Worm (Caenorhabditis elegans) whole organism, mixed stage, embryonic: ENCODE data around the gene fbxa-213.

Source experiments
- M03D4.4 ChIP-seq: sonication (generic microtip); optimal IDR thresholded peaks from 2 replicates; lab custom pipeline; 2017; ENCODE audit warnings: mild to moderate bottlenecking, missing genetic modification characterization, missing compliant biosample characterization
- bed-3 ChIP-seq: fragments of 200-800 bp; sonication (Bioruptor generic); optimal IDR thresholded peaks from 3 replicates; lab custom pipeline; 2018; ENCODE audit warnings: mild to moderate bottlenecking, missing genetic modification characterization, moderate library complexity, missing compliant biosample characterization
- blmp-1 ChIP-seq: fragments of 150-350 bp; optimal IDR thresholded peaks from 2 replicates; lab custom pipeline; 2014; ENCODE audit warnings: missing biosample characterization, missing genetic modification characterization
- ceh-43 ChIP-seq: fragments of 200-800 bp; sonication (Bioruptor generic); optimal IDR thresholded peaks from 2 replicates; lab custom pipeline; 2018; ENCODE audit warnings: mild to moderate bottlenecking, missing genetic modification characterization, moderate library complexity, missing compliant biosample characterization
- ceh-83 ChIP-seq: fragments of 200-800 bp; sonication (Bioruptor generic); optimal IDR thresholded peaks from 2 replicates; lab custom pipeline; 2018; ENCODE audit warnings: mild to moderate bottlenecking, missing genetic modification characterization, missing compliant biosample characterization
- ces-1 ChIP-seq: fragments of 150-350 bp; optimal IDR thresholded peaks from 2 replicates; lab custom pipeline; 2014; ENCODE audit warnings: missing biosample characterization, missing genetic modification reagents, missing genetic modification characterization
- cnd-1 ChIP-seq: fragments of 200-800 bp; sonication (Bioruptor generic); optimal IDR thresholded peaks from 2 replicates; lab custom pipeline; 2018; ENCODE audit warnings: mild to moderate bottlenecking, missing genetic modification characterization, missing compliant biosample characterization
- drap-1 ChIP-seq: fragments of 200-800 bp; sonication (Bioruptor generic); optimal IDR thresholded peaks from 3 replicates; lab custom pipeline; 2018; ENCODE audit warnings: mild to moderate bottlenecking, missing genetic modification characterization, missing compliant biosample characterization
- elt-1 ChIP-seq: sonication (generic microtip); optimal IDR thresholded peaks from 2 replicates; lab custom pipeline; 2017; ENCODE audit warnings: missing genetic modification characterization, mild to moderate bottlenecking, missing compliant biosample characterization, antibody characterized with exemption, moderate library complexity, borderline replicate concordance; ENCODE audit not compliant: insufficient read depth
- elt-3 ChIP-seq: fragments of 150-350 bp; optimal IDR thresholded peaks from 2 replicates; lab custom pipeline; 2014; ENCODE audit warnings: missing biosample characterization, missing genetic modification characterization
- flh-1 ChIP-seq: fragments of 200-800 bp; sonication (Bioruptor generic); optimal IDR thresholded peaks from 2 replicates; lab custom pipeline; 2018; ENCODE audit warnings: mild to moderate bottlenecking, missing genetic modification characterization, moderate library complexity, missing compliant biosample characterization
- ham-2 ChIP-seq: fragments of 200-800 bp; sonication (Bioruptor generic); optimal IDR thresholded peaks from 2 replicates; lab custom pipeline; 2018; ENCODE audit warnings: mild to moderate bottlenecking, missing genetic modification characterization, missing compliant biosample characterization
- hlh-1 ChIP-seq: fragments of 150-350 bp; optimal IDR thresholded peaks from 2 replicates; lab custom pipeline; 2014; ENCODE audit warnings: missing biosample characterization, missing genetic modification reagents, missing genetic modification characterization
- lin-13 ChIP-seq: fragments of 150-350 bp; optimal IDR thresholded peaks from 2 replicates; lab custom pipeline; 2014; ENCODE audit warnings: missing biosample characterization, missing genetic modification characterization
- lin-32 ChIP-seq: fragments of 200-800 bp; sonication (Bioruptor generic); optimal IDR thresholded peaks from 2 replicates; lab custom pipeline; 2018; ENCODE audit warnings: mild to moderate bottlenecking, missing genetic modification characterization, missing compliant biosample characterization
- lsy-2 ChIP-seq: fragments of 150-350 bp; optimal IDR thresholded peaks from 2 replicates; lab custom pipeline; 2014; ENCODE audit warnings: missing biosample characterization, missing genetic modification characterization
- mep-1 ChIP-seq: fragments of 150-350 bp; optimal IDR thresholded peaks from 2 replicates; lab custom pipeline; 2017; ENCODE audit warnings: missing biosample characterization, missing genetic modification reagents, missing genetic modification characterization, inconsistent platforms
- mls-2 ChIP-seq: sonication (generic microtip); optimal IDR thresholded peaks from 2 replicates; lab custom pipeline; 2016; ENCODE audit warnings: mild to moderate bottlenecking, missing genetic modification characterization, moderate library complexity, missing compliant biosample characterization
- nhr-12 ChIP-seq: fragments of 150-350 bp; optimal IDR thresholded peaks from 2 replicates; lab custom pipeline; 2014; ENCODE audit warnings: missing biosample characterization, missing genetic modification characterization
- nhr-2 ChIP-seq: fragments of 150-350 bp; optimal IDR thresholded peaks from 2 replicates; lab custom pipeline; 2014; ENCODE audit warnings: missing biosample characterization, missing genetic modification characterization
- nhr-237 ChIP-seq: fragments of 150-350 bp; optimal IDR thresholded peaks from 2 replicates; lab custom pipeline; 2014; ENCODE audit warnings: missing biosample characterization, missing genetic modification characterization
- nhr-28 ChIP-seq: fragments of 150-350 bp; optimal IDR thresholded peaks from 2 replicates; lab custom pipeline; 2014; ENCODE audit warnings: missing biosample characterization, missing genetic modification characterization
- nhr-76 ChIP-seq: sonication (generic microtip); optimal IDR thresholded peaks from 2 replicates; lab custom pipeline; 2017; ENCODE audit warnings: missing biosample characterization, missing genetic modification characterization
- pha-4 ChIP-seq: fragments of 150-350 bp; optimal IDR thresholded peaks from 2 replicates; lab custom pipeline; 2018; ENCODE audit warnings: missing biosample characterization, missing genetic modification reagents, missing genetic modification characterization
- sem-2 ChIP-seq: fragments of 200-800 bp; sonication (Bioruptor generic); optimal IDR thresholded peaks from 2 replicates; lab custom pipeline; 2018; ENCODE audit warnings: mild to moderate bottlenecking, missing genetic modification characterization, missing compliant biosample characterization
- snpc-4 ChIP-seq: fragments of 150-350 bp; optimal IDR thresholded peaks from 2 replicates; lab custom pipeline; 2014; ENCODE audit warnings: missing biosample characterization, missing genetic modification characterization
- sptf-1 ChIP-seq: sonication (generic microtip); optimal IDR thresholded peaks from 2 replicates; lab custom pipeline; 2017; ENCODE audit warnings: mild to moderate bottlenecking, missing genetic modification characterization, moderate library complexity, missing compliant biosample characterization
- tbx-8 ChIP-seq: fragments of 200-800 bp; sonication (Bioruptor generic); optimal IDR thresholded peaks from 2 replicates; lab custom pipeline; 2018; ENCODE audit warnings: mild to moderate bottlenecking, missing genetic modification characterization, moderate library complexity, missing compliant biosample characterization
- ztf-11 ChIP-seq: fragments of 150-350 bp; optimal IDR thresholded peaks from 2 replicates; lab custom pipeline; 2014; ENCODE audit warnings: missing biosample characterization, missing genetic modification characterization

Gene fbxa-213

ce11 chrV:18290642-18291041 lies 22.0 kb upstream of the fbxa-213 start, which contains the start of gene Y51A2A.4:
Y51A2A.4 (plus strand) TSS chrV:18290942.
- TF ChIP-seq nhr-237 (tag; lab: Kevin White, UChicago): no peak

- TF ChIP-seq M03D4.4 (no peak), lin-32 (GFP tag; lab: Kevin White, UChicago) (no peak), mls-2 (tag; lab: Kevin White, UChicago) (no peak), nhr-2 (tag; lab: Kevin White, UChicago) (no peak), ces-1 (GFP tag; lab: Kevin White, UChicago) (no peak), tbx-8 (GFP tag; lab: Kevin White, UChicago) (no peak)
Measured at ce11 chrV:18282597-18282996, 14.0 kb upstream of the fbxa-213 start, which contains the start of gene clec-247. clec-247 (plus strand) TSS chrV:18282897.

ce11 chrV:18280778-18281177 lies 12.1 kb upstream of the fbxa-213 start, which contains the start of gene Y51A2A.16:
Y51A2A.16 (minus strand) TSS chrV:18280878.
- TF ChIP-seq nhr-76 (tag; lab: Kevin White, UChicago) (no peak), snpc-4 (no peak), cnd-1 (tag; lab: Kevin White, UChicago) (no peak), M03D4.4 (no peak), sptf-1 (tag; lab: Kevin White, UChicago) (no peak), ham-2 (GFP tag; lab: Kevin White, UChicago) (no peak), hlh-1 (tag; lab: Kevin White, UChicago) (no peak), nhr-2 (tag; lab: Kevin White, UChicago) (no peak), drap-1 (GFP tag; lab: Kevin White, UChicago) (no peak), lin-13 (tag; lab: Kevin White, UChicago) (no peak), mep-1 (tag; lab: Kevin White, UChicago) (no peak), nhr-12 (tag; lab: Kevin White, UChicago) (no peak), blmp-1 (tag; lab: Kevin White, UChicago) (no peak), flh-1 (GFP tag; lab: Kevin White, UChicago) (no peak), pha-4 (tag; lab: Kevin White, UChicago) (no peak), nhr-28 (no peak), tbx-8 (GFP tag; lab: Kevin White, UChicago) (no peak), ceh-43 (no peak)

- TF ChIP-seq hlh-1 (tag; lab: Kevin White, UChicago): no peak
- no peak for TF ChIP-seq lin-13 (tag; lab: Kevin White, UChicago)
- no peak for TF ChIP-seq sptf-1 (tag; lab: Kevin White, UChicago)
- no peak for TF ChIP-seq sem-2 (GFP tag; lab: Kevin White, UChicago)
- no peak for TF ChIP-seq nhr-2 (tag; lab: Kevin White, UChicago)
- no peak for TF ChIP-seq ceh-83 (GFP tag; lab: Kevin White, UChicago)
- TF ChIP-seq snpc-4: no peak
- no peak for TF ChIP-seq ces-1 (GFP tag; lab: Kevin White, UChicago)
- TF ChIP-seq elt-1 (tag; lab: Kevin White, UChicago): no peak
- no peak for TF ChIP-seq nhr-237 (tag; lab: Kevin White, UChicago)
- TF ChIP-seq nhr-28: no peak
- no peak for TF ChIP-seq drap-1 (GFP tag; lab: Kevin White, UChicago)
- no peak for TF ChIP-seq mls-2 (tag; lab: Kevin White, UChicago)
- no peak for TF ChIP-seq lin-32 (GFP tag; lab: Kevin White, UChicago)
Measured at ce11 chrV:18270403-18270802, 1.8 kb upstream of the fbxa-213 start, which contains the start of gene Y37H2C.4. Y37H2C.4 (plus strand) TSS chrV:18270703.

ce11 chrV:18269885-18270284 lies 1.2 kb upstream of the fbxa-213 start, which contains the start of gene skr-6:
skr-6 (minus strand) TSS chrV:18269985.
- TF ChIP-seq ztf-11 (no peak), flh-1 (GFP tag; lab: Kevin White, UChicago) (no peak)
- TF ChIP-seq, all 35 proteins: peak for 0

- TF ChIP-seq lsy-2 (tag; lab: Kevin White, UChicago) (no peak), bed-3 (GFP tag; lab: Kevin White, UChicago) (no peak), lin-32 (GFP tag; lab: Kevin White, UChicago) (no peak), elt-3 (tag; lab: Kevin White, UChicago) (no peak), nhr-12 (tag; lab: Kevin White, UChicago) (no peak)
Measured at ce11 chrV:18266238-18266637, 2.4 kb downstream of the fbxa-213 start, which contains the start of gene R10E8.6. R10E8.6 (minus strand) TSS chrV:18266391.
